Worm (Caenorhabditis elegans) whole organism, mixed stage, embryonic: ENCODE measurements around the gene M88.3.

Experiments
- bed-3 ChIP-seq: fragments of 200-800 bp; sonication (Bioruptor generic); optimal IDR thresholded peaks from 3 replicates; lab custom pipeline; 2018; ENCODE audit warnings: mild to moderate bottlenecking, missing genetic modification characterization, moderate library complexity, missing compliant biosample characterization
- elt-3 ChIP-seq: fragments of 150-350 bp; optimal IDR thresholded peaks from 2 replicates; lab custom pipeline; 2014; ENCODE audit warnings: missing biosample characterization, missing genetic modification characterization
- hlh-1 ChIP-seq: fragments of 150-350 bp; optimal IDR thresholded peaks from 2 replicates; lab custom pipeline; 2014; ENCODE audit warnings: missing biosample characterization, missing genetic modification reagents, missing genetic modification characterization
- lin-13 ChIP-seq: fragments of 150-350 bp; optimal IDR thresholded peaks from 2 replicates; lab custom pipeline; 2014; ENCODE audit warnings: missing biosample characterization, missing genetic modification characterization
- mep-1 ChIP-seq: fragments of 150-350 bp; optimal IDR thresholded peaks from 2 replicates; lab custom pipeline; 2017; ENCODE audit warnings: missing biosample characterization, missing genetic modification reagents, missing genetic modification characterization, inconsistent platforms
- nhr-28 ChIP-seq: fragments of 150-350 bp; optimal IDR thresholded peaks from 2 replicates; lab custom pipeline; 2014; ENCODE audit warnings: missing biosample characterization, missing genetic modification characterization
- pha-4 ChIP-seq: fragments of 150-350 bp; optimal IDR thresholded peaks from 2 replicates; lab custom pipeline; 2018; ENCODE audit warnings: missing biosample characterization, missing genetic modification reagents, missing genetic modification characterization
- snpc-4 ChIP-seq: fragments of 150-350 bp; optimal IDR thresholded peaks from 2 replicates; lab custom pipeline; 2014; ENCODE audit warnings: missing biosample characterization, missing genetic modification characterization
- unc-39 ChIP-seq: fragments of 150-350 bp; optimal IDR thresholded peaks from 2 replicates; lab custom pipeline; 2014; ENCODE audit warnings: missing biosample characterization, missing genetic modification characterization

- TF ChIP-seq pha-4 (tag; lab: Kevin White, UChicago) (no peak), nhr-28 (no peak), lin-13 (tag; lab: Kevin White, UChicago) (no peak), elt-3 (tag; lab: Kevin White, UChicago) (no peak), snpc-4 (tag; lab: Kevin White, UChicago) (no peak), bed-3 (no peak), hlh-1 (tag; lab: Kevin White, UChicago) (no peak), unc-39 (tag; lab: Kevin White, UChicago) (no peak), mep-1 (tag; lab: Kevin White, UChicago) (no peak)
Measured at ce11 chrIII:4519410-4519809, 25.4 kb downstream of the M88.3 start.
